Fruit fly (Drosophila melanogaster) whole organism: ENCODE results near the gene Galphai.

Experiments used
- CG8478 ChIP-seq: fragments of >200 bp; optimal IDR thresholded peaks from 2 replicates; lab custom pipeline; 2018; ENCODE audit warnings: inconsistent platforms
- Dll ChIP-seq: fragments of >200 bp; optimal IDR thresholded peaks from 2 replicates; lab custom pipeline; 2017
- EcR ChIP-seq, 2 experiments: fragments of >200 bp; optimal IDR thresholded peaks; 2 replicates each; lab custom pipeline; 2017; ENCODE audit warnings: missing biosample characterization in 2 of 2, missing genetic modification characterization in 2 of 2, missing genetic modification reagents in 2 of 2
- pan ChIP-seq: fragments of >200 bp; optimal IDR thresholded peaks from 2 replicates; lab custom pipeline; 2017
- psq ChIP-seq: fragments of >200 bp; optimal IDR thresholded peaks from 2 replicates; lab custom pipeline; 2017
- usp ChIP-seq: fragments of >200 bp; optimal IDR thresholded peaks from 2 replicates; lab custom pipeline; 2017; ENCODE audit warnings: missing biosample characterization, missing genetic modification characterization, mixed read lengths

The Galphai gene

dm6 chr3L:7001855-7002254 is 22.0 kb upstream of the Galphai start:
- TF ChIP-seq pan (lab: Kevin White, UChicago) (no peak), EcR (GFP tag; optimal IDR thresholded peaks at IDR 0.05; lab: Kevin White, UChicago) (no peak), psq (lab: Kevin White, UChicago) (no peak), CG8478 (lab: Kevin White, UChicago) (no peak), usp (GFP tag; lab: Kevin White, UChicago) (no peak), Dll (lab: Kevin White, UChicago) (no peak)

dm6 chr3L:6999993-7000392 is 20.1 kb upstream of the Galphai start:
- no peak for TF ChIP-seq usp (GFP tag; lab: Kevin White, UChicago)
- TF ChIP-seq Dll (lab: Kevin White, UChicago): no peak
- no peak for TF ChIP-seq psq (lab: Kevin White, UChicago)
- no peak for TF ChIP-seq pan (lab: Kevin White, UChicago)
- no peak for TF ChIP-seq CG8478 (lab: Kevin White, UChicago)
- no peak for TF ChIP-seq EcR (GFP tag; optimal IDR thresholded peaks at IDR 0.05; lab: Kevin White, UChicago)

dm6 chr3L:6998692-6999091 is 18.8 kb upstream of the Galphai start, which contains the start of gene Mp:
Gene Mp, plus strand, starts transcription at chr3L:6998843.
- TF ChIP-seq EcR (GFP tag; optimal IDR thresholded peaks at IDR 0.05; lab: Kevin White, UChicago) (no peak), Dll (lab: Kevin White, UChicago) (no peak), CG8478 (lab: Kevin White, UChicago) (no peak), psq (lab: Kevin White, UChicago) (no peak), usp (GFP tag; lab: Kevin White, UChicago) (no peak), pan (lab: Kevin White, UChicago) (no peak)

dm6 chr3L:6997410-6997809 is 17.6 kb upstream of the Galphai start:
- TF ChIP-seq EcR (GFP tag; optimal IDR thresholded peaks at IDR 0.05; lab: Kevin White, UChicago): no peak
- peak; percentile 73 for TF ChIP-seq Dll (lab: Kevin White, UChicago)
- TF ChIP-seq usp (GFP tag; lab: Kevin White, UChicago): no peak

- TF ChIP-seq EcR (GFP tag; optimal IDR thresholded peaks at IDR 0.05; lab: Kevin White, UChicago): no peak
- no peak for TF ChIP-seq usp (GFP tag; lab: Kevin White, UChicago)
- no peak for TF ChIP-seq Dll (lab: Kevin White, UChicago)
- TF ChIP-seq pan (lab: Kevin White, UChicago): no peak
- no peak for TF ChIP-seq CG8478 (lab: Kevin White, UChicago)
- no peak for TF ChIP-seq psq (lab: Kevin White, UChicago)
Observed at dm6 chr3L:6996907-6997306, 17.1 kb upstream of the Galphai start.

dm6 chr3L:6995364-6995749 is 15.5 kb upstream of the Galphai start:
- TF ChIP-seq EcR (GFP tag; optimal IDR thresholded peaks at IDR 0.05; lab: Kevin White, UChicago) (no peak), Dll (lab: Kevin White, UChicago) (no peak), CG8478 (lab: Kevin White, UChicago) (no peak), usp (GFP tag; lab: Kevin White, UChicago) (no peak), psq (lab: Kevin White, UChicago) (no peak), pan (lab: Kevin White, UChicago) (no peak)

dm6 chr3L:6993350-6993749 is 13.5 kb upstream of the Galphai start:
- no peak for TF ChIP-seq Dll (lab: Kevin White, UChicago)
- TF ChIP-seq usp (GFP tag; lab: Kevin White, UChicago): no peak
- TF ChIP-seq psq (lab: Kevin White, UChicago): no peak
- TF ChIP-seq CG8478 (lab: Kevin White, UChicago): no peak

- TF ChIP-seq Dll (lab: Kevin White, UChicago): no peak
- TF ChIP-seq psq (lab: Kevin White, UChicago): no peak
- TF ChIP-seq EcR (GFP tag; optimal IDR thresholded peaks at IDR 0.05; lab: Kevin White, UChicago): no peak
- no peak for TF ChIP-seq CG8478 (lab: Kevin White, UChicago)
- TF ChIP-seq usp (GFP tag; lab: Kevin White, UChicago): no peak
- TF ChIP-seq pan (lab: Kevin White, UChicago): no peak
Observed at dm6 chr3L:6990288-6990687, 10.4 kb upstream of the Galphai start, which contains the start of gene bin. Gene bin, plus strand, starts transcription at chr3L:6990622.

- TF ChIP-seq usp (GFP tag; lab: Kevin White, UChicago): no peak
- TF ChIP-seq psq (lab: Kevin White, UChicago): no peak
- TF ChIP-seq EcR (GFP tag; optimal IDR thresholded peaks at IDR 0.05; lab: Kevin White, UChicago): no peak
- TF ChIP-seq pan (lab: Kevin White, UChicago): no peak
- TF ChIP-seq Dll (lab: Kevin White, UChicago): no peak
- no peak for TF ChIP-seq CG8478 (lab: Kevin White, UChicago)
Observed at dm6 chr3L:6988942-6989569, 9.2 kb upstream of the Galphai start.

- TF ChIP-seq CG8478 (lab: Kevin White, UChicago) (no peak), psq (lab: Kevin White, UChicago) (no peak), EcR (GFP tag; optimal IDR thresholded peaks at IDR 0.05; lab: Kevin White, UChicago) (no peak), usp (GFP tag; lab: Kevin White, UChicago) (no peak), Dll (lab: Kevin White, UChicago) (no peak), pan (lab: Kevin White, UChicago) (no peak)
Observed at dm6 chr3L:6984486-6984885, 4.6 kb upstream of the Galphai start, which contains the start of the genes CG32388 and CG43439. Gene CG32388, minus strand, starts transcription at chr3L:6984586. Gene CG43439, minus strand, starts transcription at chr3L:6984586.

- TF ChIP-seq usp (GFP tag; lab: Kevin White, UChicago): no peak
- TF ChIP-seq EcR (GFP tag; optimal IDR thresholded peaks at IDR 0.05; lab: Kevin White, UChicago): no peak
- no peak for TF ChIP-seq pan (lab: Kevin White, UChicago)
- no peak for TF ChIP-seq psq (lab: Kevin White, UChicago)
- no peak for TF ChIP-seq CG8478 (lab: Kevin White, UChicago)
- no peak for TF ChIP-seq Dll (lab: Kevin White, UChicago)
Observed at dm6 chr3L:6981823-6982222, 2.0 kb upstream of the Galphai start.
